Fruit fly (Drosophila melanogaster) whole organism, adult: Measurements from ENCODE around the gene Nmt.

Source experiments
- CG33017 ChIP-seq: fragments of 200-800 bp; sonication (Bioruptor generic); optimal IDR thresholded peaks from 2 replicates; lab custom pipeline; 2018; ENCODE audit warnings: missing biosample characterization, mild to moderate bottlenecking, missing genetic modification characterization, moderate library complexity
- Mnt ChIP-seq: fragments of 200-800 bp; sonication (Bioruptor generic); optimal IDR thresholded peaks from 2 replicates; lab custom pipeline; 2016; ENCODE audit warnings: missing biosample characterization, mild to moderate bottlenecking, missing genetic modification characterization

DNA sequence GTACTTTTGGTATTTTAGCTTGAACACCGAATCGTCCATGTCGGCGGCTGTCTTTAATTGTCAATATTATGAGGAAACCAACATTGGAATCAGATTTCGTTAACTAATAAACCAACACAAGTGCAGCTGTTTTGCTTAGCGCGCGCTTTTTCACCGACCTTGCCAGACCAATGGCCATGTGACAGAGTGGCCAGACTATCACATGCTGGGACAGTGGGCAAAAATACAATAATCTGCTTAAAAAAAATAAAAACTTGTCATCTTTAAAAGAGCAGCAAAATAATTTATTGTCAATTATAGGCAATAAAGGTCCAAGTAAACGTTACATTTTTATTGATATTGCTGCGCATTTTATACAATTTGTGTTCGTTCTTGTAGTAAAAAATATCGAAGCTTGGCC, 2.4 kb downstream of the Nmt start, which contains the start of gene RecQ4:
- TF ChIP-seq Mnt (no peak), CG33017 (tag; lab: Kevin White, UChicago) (no peak)
